Fruit fly (Drosophila melanogaster): Measurements from ENCODE around the gene Ubr1.

Ubr1 gene

DNA sequence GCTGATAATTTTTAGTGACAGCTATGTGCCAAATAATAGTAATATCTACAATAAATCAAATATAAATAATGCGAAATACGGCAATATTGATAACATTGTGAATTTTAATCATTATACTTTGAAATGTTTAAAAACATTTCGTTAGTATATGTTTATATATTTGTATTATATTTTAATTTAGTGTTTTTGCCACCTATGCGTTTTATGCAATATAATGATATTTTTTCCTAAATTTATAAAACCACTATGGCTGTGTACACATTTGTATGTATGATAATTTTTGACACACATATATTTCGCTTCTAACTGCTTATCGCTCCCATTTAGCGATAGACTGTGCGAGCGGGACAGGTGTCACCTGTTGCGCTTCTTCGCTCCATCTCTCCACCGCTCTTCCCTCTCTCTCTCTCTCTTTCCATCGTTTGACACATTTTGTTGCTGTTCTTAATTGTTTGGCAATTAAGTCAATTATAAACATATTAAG, 24.4 kb downstream of the Ubr1 start (continued):
- TF ChIP-seq odd (GFP tag; optimal IDR thresholded peaks at IDR 0.05) (peak; percentile 8), tin (GFP tag; optimal IDR thresholded peaks at IDR 0.05) (no peak), lbe (GFP tag; optimal IDR thresholded peaks at IDR 0.05) (no peak), oc (tag; optimal IDR thresholded peaks at IDR 0.05) (peak; percentile 31), Xrp1 (GFP tag; IDR thresholded peaks at IDR 0.05) (peak; percentile 51), Hr51 (GFP tag; optimal IDR thresholded peaks at IDR 0.05) (peak in 1 of 2 experiments; percentile 87), CG6175 (GFP tag; IDR thresholded peaks at IDR 0.05) (no peak), her (GFP tag; optimal IDR thresholded peaks at IDR 0.05) (no peak), CG9932 (GFP tag; IDR thresholded peaks at IDR 0.05) (peak; percentile 48), CG8281 (tag; optimal IDR thresholded peaks at IDR 0.05) (peak; percentile 42), hb (GFP tag; IDR thresholded peaks at IDR 0.05; ENCODE audit: partially characterized antibody) (no peak), CG12104 (GFP tag; optimal IDR thresholded peaks at IDR 0.05) (peak; percentile 56), CrebB (tag; optimal IDR thresholded peaks at IDR 0.05) (peak; percentile 46), CG10267 (tag; optimal IDR thresholded peaks at IDR 0.05) (peak; percentile 53), NfI (GFP tag; optimal IDR thresholded peaks at IDR 0.05) (peak; percentile 43), Dbx (GFP tag; IDR thresholded peaks at IDR 0.05) (peak; percentile 49; the same call in 2 of the 3 replicates), CG8388 (GFP tag; optimal IDR thresholded peaks at IDR 0.05) (peak; percentile 44), CG3726 (GFP tag; IDR thresholded peaks at IDR 0.05) (no peak), gcm (GFP tag; optimal IDR thresholded peaks at IDR 0.05) (peak; percentile 37), cwo (GFP tag; optimal IDR thresholded peaks at IDR 0.05) (peak; percentile 81), gcm2 (GFP tag; optimal IDR thresholded peaks at IDR 0.05) (no peak), gem (tag; optimal IDR thresholded peaks at IDR 0.05) (peak; percentile 88), CG14710 (tag; optimal IDR thresholded peaks at IDR 0.05) (peak; percentile 5), CG10979 (tag; optimal IDR thresholded peaks at IDR 0.05) (peak; percentile 30), CG13624 (GFP tag; optimal IDR thresholded peaks at IDR 0.05) (no peak), lab (GFP tag; optimal IDR thresholded peaks at IDR 0.05) (peak; percentile 83), gsb-n (tag; optimal IDR thresholded peaks at IDR 0.05) (peak; percentile 24), CG42726 (GFP tag; IDR thresholded peaks at IDR 0.05; ENCODE audit: partially characterized antibody) (no peak), Trl (optimal IDR thresholded peaks at IDR 0.05) (peak in 1 of 2 experiments; percentile 26), Trl (GFP tag; optimal IDR thresholded peaks at IDR 0.05) (no peak), Blimp-1 (GFP tag; optimal IDR thresholded peaks at IDR 0.05) (peak; percentile 44), lov (optimal IDR thresholded peaks at IDR 0.05) (no peak), lov (GFP tag; IDR thresholded peaks at IDR 0.05) (no peak), knrl (GFP tag; IDR thresholded peaks at IDR 0.05; ENCODE audit: partially characterized antibody) (no peak), CG17385 (GFP tag; optimal IDR thresholded peaks at IDR 0.05) (peak; percentile 64), sisA (GFP tag; IDR thresholded peaks at IDR 0.05) (no peak; the same call in 1 of the 2 replicates), zen2 (GFP tag; IDR thresholded peaks at IDR 0.05; ENCODE audit: partially characterized antibody) (no peak), CG13296 (GFP tag; optimal IDR thresholded peaks at IDR 0.05) (peak; percentile 78), wek (GFP tag; optimal IDR thresholded peaks at IDR 0.05) (no peak), sd (tag; optimal IDR thresholded peaks at IDR 0.05) (peak; percentile 5), CG12659 (GFP tag; optimal IDR thresholded peaks at IDR 0.05) (peak; percentile 71), CG7987 (GFP tag; optimal IDR thresholded peaks at IDR 0.05) (no peak), rib (GFP tag; IDR thresholded peaks at IDR 0.05) (peak; percentile 30; the same call in 1 of the 2 replicates), toy (GFP tag; IDR thresholded peaks at IDR 0.05) (0 out of 2 replicates have a peak, but pooled peaks have one; percentile 34), CG11696 (GFP tag; IDR thresholded peaks at IDR 0.05) (peak; percentile 89), twi (tag; optimal IDR thresholded peaks at IDR 0.05) (peak; percentile 19), ro (GFP tag; IDR thresholded peaks at IDR 0.05) (no peak), CG3407 (GFP tag; optimal IDR thresholded peaks at IDR 0.05) (no peak), HHEX (GFP tag; optimal IDR thresholded peaks at IDR 0.05) (peak; percentile 59), ranshi (GFP tag; IDR thresholded peaks at IDR 0.05) (no peak)

All from whole organism, embryonic.